Worm (Caenorhabditis elegans): ENCODE results near the gene B0222.11.

- no peak for TF ChIP-seq nhr-237 (tag; optimal IDR thresholded peaks at IDR 0.05)
- no peak for TF ChIP-seq gmeb-1 (tag; optimal IDR thresholded peaks at IDR 0.05)
- TF ChIP-seq ztf-1 (GFP tag; conservative IDR thresholded peaks at IDR 0.05), result no peak
- no peak for TF ChIP-seq R02D3.7 (tag; optimal IDR thresholded peaks at IDR 0.05)
These were observed 19.8 kb downstream of the B0222.11 start for ce11 chrV:9148151-9148550.
